Worm (Caenorhabditis elegans): Measurements from ENCODE around the gene K05F1.13.

DNA sequence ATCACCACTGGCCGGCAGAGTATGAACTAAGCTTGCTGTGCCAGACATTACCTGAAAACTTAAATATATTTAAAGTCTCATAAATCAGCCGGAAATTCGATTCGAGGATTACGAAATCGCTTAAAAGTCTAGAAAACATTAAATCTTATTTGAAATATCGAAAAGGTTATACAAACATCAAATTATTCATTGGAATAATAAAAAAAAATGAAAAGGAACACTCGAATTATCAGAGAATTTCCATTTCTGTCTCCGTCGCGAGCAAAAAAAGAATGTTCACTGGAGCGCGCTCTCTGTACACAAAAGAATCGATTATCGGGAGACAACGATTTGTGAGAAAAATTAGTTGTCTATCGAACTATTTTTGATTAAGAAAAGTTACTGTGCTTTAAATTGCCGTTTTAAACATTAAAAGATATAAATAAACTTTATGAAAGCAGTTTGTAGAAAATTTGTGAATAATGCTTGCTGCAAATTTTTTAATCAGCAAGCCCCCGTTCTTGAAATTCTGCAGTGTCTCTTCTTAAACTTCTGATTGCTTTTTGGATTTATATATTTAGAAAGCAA, 47.3 kb downstream of the K05F1.13 start, which contains the start of gene fzo-1:
- TF ChIP-seq lsy-2 (tag; optimal IDR thresholded peaks at IDR 0.05) (peak in 1 of 2 experiments; percentile 68), ztf-11 (tag; optimal IDR thresholded peaks at IDR 0.05) (no peak), Y55F3AM.14 (GFP tag; optimal IDR thresholded peaks at IDR 0.05) (no peak), nhr-10 (tag; optimal IDR thresholded peaks at IDR 0.05) (no peak), zag-1 (tag; optimal IDR thresholded peaks at IDR 0.05) (no peak), nhr-25 (tag; optimal IDR thresholded peaks at IDR 0.05) (no peak), unc-39 (tag; optimal IDR thresholded peaks at IDR 0.05) (no peak)
